Worm (Caenorhabditis elegans) whole organism, L2 larva: ENCODE data around the gene Y71H2AM.3.

Source experiments
- aly-2 ChIP-seq: fragments of 150-350 bp; optimal IDR thresholded peaks from 2 replicates; lab custom pipeline; 2014; ENCODE audit warnings: missing biosample characterization, missing genetic modification characterization
- elt-1 ChIP-seq: fragments of 150-350 bp; optimal IDR thresholded peaks from 2 replicates; lab custom pipeline; 2014; ENCODE audit warnings: missing biosample characterization, missing genetic modification characterization
- fos-1 ChIP-seq: fragments of 150-350 bp; optimal IDR thresholded peaks from 2 replicates; lab custom pipeline; 2014; ENCODE audit warnings: missing biosample characterization, missing genetic modification characterization
- lin-11 ChIP-seq: fragments of 150-350 bp; sonication (generic microtip); optimal IDR thresholded peaks from 2 replicates; lab custom pipeline; 2014; ENCODE audit warnings: missing biosample characterization, missing genetic modification characterization, inconsistent platforms, mixed read lengths
- lin-39 ChIP-seq: fragments of 150-350 bp; optimal IDR thresholded peaks from 2 replicates; lab custom pipeline; 2014; ENCODE audit warnings: missing biosample characterization, missing genetic modification reagents, missing genetic modification characterization
- lsy-2 ChIP-seq, 2 experiments: fragments of 150-350 bp in 1 of 2; sonication (generic microtip) in 1 of 2; optimal IDR thresholded peaks; 2 replicates each; lab custom pipeline; 2014 to 2017; ENCODE audit warnings: missing biosample characterization in 2 of 2, missing genetic modification characterization in 2 of 2
- nhr-129 ChIP-seq: fragments of 150-350 bp; optimal IDR thresholded peaks from 2 replicates; lab custom pipeline; 2014; ENCODE audit warnings: missing biosample characterization, missing genetic modification characterization
- nhr-6 ChIP-seq: fragments of 150-350 bp; optimal IDR thresholded peaks from 2 replicates; lab custom pipeline; 2014; ENCODE audit warnings: missing biosample characterization, missing genetic modification characterization
- nhr-77 ChIP-seq: fragments of 150-350 bp; optimal IDR thresholded peaks from 2 replicates; lab custom pipeline; 2014; ENCODE audit warnings: missing biosample characterization, missing genetic modification characterization
- peb-1 ChIP-seq: fragments of 150-350 bp; optimal IDR thresholded peaks from 2 replicates; lab custom pipeline; 2014; ENCODE audit warnings: missing biosample characterization, missing genetic modification characterization
- unc-62 ChIP-seq: fragments of 150-350 bp; optimal IDR thresholded peaks from 2 replicates; lab custom pipeline; 2014; ENCODE audit warnings: missing biosample characterization, missing genetic modification reagents, missing genetic modification characterization
- zag-1 ChIP-seq: fragments of 150-350 bp; optimal IDR thresholded peaks from 2 replicates; lab custom pipeline; 2014; ENCODE audit warnings: missing biosample characterization, missing genetic modification characterization
- ztf-4 ChIP-seq: fragments of 150-350 bp; optimal IDR thresholded peaks from 2 replicates; lab custom pipeline; 2014; ENCODE audit warnings: missing biosample characterization, missing genetic modification characterization

- TF ChIP-seq ztf-4 (tag; lab: Kevin White, UChicago): no peak
- TF ChIP-seq peb-1: no peak
- TF ChIP-seq fos-1: no peak
- no peak for TF ChIP-seq nhr-129 (tag; lab: Kevin White, UChicago)
- TF ChIP-seq nhr-6 (tag; lab: Kevin White, UChicago): no peak
- TF ChIP-seq elt-1 (tag; lab: Kevin White, UChicago): no peak
- TF ChIP-seq lsy-2 (tag; optimal IDR thresholded peaks at IDR 0.05; lab: Kevin White, UChicago): no peak
- TF ChIP-seq aly-2 (tag; lab: Kevin White, UChicago): no peak
- no peak for TF ChIP-seq zag-1
- TF ChIP-seq unc-62 (GFP tag; lab: Kevin White, UChicago): no peak
- no peak for TF ChIP-seq nhr-77 (tag; lab: Kevin White, UChicago)
- TF ChIP-seq lin-39 (tag; lab: Kevin White, UChicago): no peak
- no peak for TF ChIP-seq lin-11
Observed at ce11 chrIII:2817847-2818246, 12.6 kb downstream of the Y71H2AM.3 start.
